Worm (Caenorhabditis elegans) whole organism, L1 larva: Measurements from ENCODE around the gene C37H5.5.

Experiments
- elt-3 ChIP-seq, 6 experiments: fragments of 150-350 bp in 1 of 6; sonication (generic microtip); optimal IDR thresholded peaks; 2 replicates each; lab custom pipeline; 2017 to 2018; ENCODE audit warnings: missing biosample characterization in 6 of 6, missing genetic modification characterization in 6 of 6, inconsistent platforms in 1 of 6
- mep-1 ChIP-seq: fragments of 150-350 bp; optimal IDR thresholded peaks from 2 replicates; lab custom pipeline; 2014; ENCODE audit warnings: missing biosample characterization, missing genetic modification characterization
- xbp-1 ChIP-seq: sonication (generic microtip); optimal IDR thresholded peaks from 2 replicates; lab custom pipeline; 2016; ENCODE audit warnings: missing genetic modification characterization, missing compliant biosample characterization

ce11 chrV:4865364-4865763 lies 38.2 kb downstream of the C37H5.5 start, which contains the start of gene srd-32:
- no peak for TF ChIP-seq mep-1
- no peak for TF ChIP-seq elt-3 (tag; optimal IDR thresholded peaks at IDR 0.05; lab: Kevin White, UChicago)
- TF ChIP-seq xbp-1 (tag; lab: Kevin White, UChicago): no peak
